Worm (Caenorhabditis elegans): Measurements from ENCODE around the gene ssu-1.

ce11 chrV:20165808-20166207 lies 32.7 kb upstream of the ssu-1 start:
- no peak for TF ChIP-seq lsy-2 (tag; optimal IDR thresholded peaks at IDR 0.05)
- TF ChIP-seq fos-1 (tag; optimal IDR thresholded peaks at IDR 0.05): no peak
- TF ChIP-seq spr-1 (tag; optimal IDR thresholded peaks at IDR 0.05): no peak
- TF ChIP-seq nhr-76 (tag; optimal IDR thresholded peaks at IDR 0.05): no peak
- TF ChIP-seq snpc-1.2 (GFP tag; IDR thresholded peaks at IDR 0.05): no peak
- no peak for TF ChIP-seq fkh-10 (GFP tag; optimal IDR thresholded peaks at IDR 0.05)
- no peak for TF ChIP-seq unc-62 (GFP tag; optimal IDR thresholded peaks at IDR 0.05 in 1 of 2)
- TF ChIP-seq unc-62 (tag; optimal IDR thresholded peaks at IDR 0.05): no peak
- no peak for TF ChIP-seq skn-1 (tag; optimal IDR thresholded peaks at IDR 0.05)
- TF ChIP-seq lin-29 (GFP tag; IDR thresholded peaks at IDR 0.05): no peak

All from whole organism, L4 larva.